Fruit fly (Drosophila melanogaster): Measurements from ENCODE around the gene CG7191.
A peak's percentile ranks its signal among the peaks of the same experiment; 100 is the strongest.

CG7191 gene

DNA sequence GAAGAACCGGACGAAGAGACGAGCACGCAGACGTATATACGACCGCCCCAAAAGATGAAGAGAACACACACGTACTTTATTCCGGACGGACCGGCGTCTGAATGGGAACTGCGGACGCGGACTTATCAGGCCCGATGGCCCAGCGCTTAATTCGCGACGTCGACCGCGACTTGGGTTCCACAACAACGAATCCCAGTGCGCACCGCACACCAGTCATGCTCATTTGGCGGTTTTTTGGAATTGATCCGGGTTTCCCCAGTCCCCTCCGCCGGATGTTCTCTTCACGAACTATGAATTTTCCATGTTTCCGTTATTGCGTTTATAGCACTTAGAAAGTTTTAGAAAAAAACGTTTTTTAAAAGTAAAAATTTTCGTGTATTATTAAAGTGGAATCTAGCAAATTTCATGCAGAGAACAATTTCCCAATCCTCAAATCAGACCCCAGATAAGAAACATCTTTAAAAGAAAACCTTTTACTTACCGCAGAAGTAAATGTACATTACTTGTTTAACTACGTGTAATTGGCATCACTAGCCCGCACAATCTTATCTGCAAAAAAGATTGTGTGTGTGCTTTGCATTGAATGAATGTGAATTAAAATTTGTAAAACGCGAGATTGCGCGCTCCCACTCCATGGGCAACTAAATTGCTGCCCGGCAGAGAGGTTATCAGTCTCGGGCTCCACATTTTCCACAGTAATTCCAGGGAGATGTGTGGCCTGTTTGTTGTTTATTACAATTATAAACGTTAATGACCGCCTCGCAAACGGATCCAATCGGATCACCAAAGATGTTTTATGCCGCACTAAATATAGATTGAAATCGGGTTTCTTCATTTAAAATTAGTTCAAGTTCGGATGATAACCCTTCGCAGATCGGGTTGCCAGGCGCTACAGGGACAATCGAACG, 23.3 kb downstream of the CG7191 start, which contains the start of gene CG7149:
Gene CG7149, minus strand, starts transcription at position 110 of the 908 bp plus-strand sequence.
- no peak for TF ChIP-seq ey (GFP tag; optimal IDR thresholded peaks at IDR 0.05)
- TF ChIP-seq usp (GFP tag; optimal IDR thresholded peaks at IDR 0.05): no peak
- TF ChIP-seq fru (GFP tag; optimal IDR thresholded peaks at IDR 0.05): peak; percentile 82
- TF ChIP-seq Myc (optimal IDR thresholded peaks at IDR 0.05): peak; percentile 92
- TF ChIP-seq rgr (GFP tag; optimal IDR thresholded peaks at IDR 0.05): peak; percentile 27
- TF ChIP-seq Hnf4 (GFP tag; optimal IDR thresholded peaks at IDR 0.05): peak; percentile 16
- peak; percentile 37 for TF ChIP-seq OdsH (GFP tag; optimal IDR thresholded peaks at IDR 0.05)
- TF ChIP-seq jim (GFP tag; optimal IDR thresholded peaks at IDR 0.05): no peak
- TF ChIP-seq N (GFP tag; optimal IDR thresholded peaks at IDR 0.05): no peak
- TF ChIP-seq brk (GFP tag; optimal IDR thresholded peaks at IDR 0.05): no peak
- peak; percentile 78 for TF ChIP-seq Dif (GFP tag; optimal IDR thresholded peaks at IDR 0.05; ENCODE audit: partially characterized antibody)
- TF ChIP-seq Abd-B (GFP tag; optimal IDR thresholded peaks at IDR 0.05): no peak
- no peak for TF ChIP-seq Jra (GFP tag; optimal IDR thresholded peaks at IDR 0.05)
- peak; percentile 56 for TF ChIP-seq br (GFP tag; optimal IDR thresholded peaks at IDR 0.05)
- no peak for TF ChIP-seq Dfd (GFP tag; optimal IDR thresholded peaks at IDR 0.05)
- no peak for TF ChIP-seq lola (GFP tag; optimal IDR thresholded peaks at IDR 0.05)
- peak; percentile 36 for TF ChIP-seq h (GFP tag; optimal IDR thresholded peaks at IDR 0.05)
- TF ChIP-seq dl (GFP tag; optimal IDR thresholded peaks at IDR 0.05; ENCODE audit: insufficient read depth in 1 of 2, partially characterized antibody in 2 of 2): peak; percentile 46 to 68
- TF ChIP-seq Hr78 (GFP tag; optimal IDR thresholded peaks at IDR 0.05): no peak
- TF ChIP-seq dmrt93B (GFP tag; optimal IDR thresholded peaks at IDR 0.05): no peak
- no peak for TF ChIP-seq Vsx2 (GFP tag; optimal IDR thresholded peaks at IDR 0.05; ENCODE audit: partially characterized antibody)
- peak; percentile 55 for TF ChIP-seq woc (GFP tag; optimal IDR thresholded peaks at IDR 0.05)
- no peak for TF ChIP-seq sage (GFP tag; optimal IDR thresholded peaks at IDR 0.05)
- no peak for TF ChIP-seq Mio (GFP tag; optimal IDR thresholded peaks at IDR 0.05)
- TF ChIP-seq Sp1 (GFP tag; optimal IDR thresholded peaks at IDR 0.05): peak; percentile 46
- TF ChIP-seq CG32264 (GFP tag; optimal IDR thresholded peaks at IDR 0.05): no peak
- TF ChIP-seq pan (optimal IDR thresholded peaks at IDR 0.05): no peak
- peak; percentile 34 for TF ChIP-seq psq (GFP tag; optimal IDR thresholded peaks at IDR 0.05)
- TF ChIP-seq foxo (GFP tag; optimal IDR thresholded peaks at IDR 0.05): peak in 1 of 2 experiments; percentile 42
- no peak for TF ChIP-seq CrebA (GFP tag; optimal IDR thresholded peaks at IDR 0.05; ENCODE audit: borderline replicate concordance)
- TF ChIP-seq tai (GFP tag; optimal IDR thresholded peaks at IDR 0.05): no peak
- TF ChIP-seq GATAd (GFP tag; optimal IDR thresholded peaks at IDR 0.05): no peak
- no peak for TF ChIP-seq CG9705 (GFP tag; optimal IDR thresholded peaks at IDR 0.05)
- TF ChIP-seq Hr83 (GFP tag; optimal IDR thresholded peaks at IDR 0.05; ENCODE audit: poor library complexity, severe bottlenecking): peak; percentile 61
- TF ChIP-seq Rel (GFP tag; optimal IDR thresholded peaks at IDR 0.05): no peak
- TF ChIP-seq Rel (tag; optimal IDR thresholded peaks at IDR 0.05): peak; percentile 12
- no peak for TF ChIP-seq sv (GFP tag; optimal IDR thresholded peaks at IDR 0.05)
- TF ChIP-seq HLH106 (tag; optimal IDR thresholded peaks at IDR 0.05): peak; percentile 37
- TF ChIP-seq dsf (GFP tag; optimal IDR thresholded peaks at IDR 0.05; ENCODE audit: borderline replicate concordance): no peak

DNA sequence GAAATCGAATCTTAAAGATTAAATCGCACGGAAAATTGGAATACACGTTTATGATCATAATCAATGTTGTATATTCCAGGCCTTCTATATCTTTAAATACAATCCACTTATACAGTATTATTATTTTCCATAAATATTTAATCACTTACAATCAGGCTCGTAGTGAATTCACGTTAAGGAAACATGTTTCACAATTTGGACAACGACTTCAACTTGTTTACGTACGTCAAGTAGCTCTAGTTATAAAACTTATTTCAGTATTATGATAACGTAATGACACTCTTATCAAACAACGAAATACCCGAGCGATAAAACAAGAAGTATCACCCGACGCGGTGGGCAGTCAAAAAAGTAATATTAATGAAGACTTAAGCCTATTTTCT, 23.9 kb downstream of the CG7191 start:
- no peak for TF ChIP-seq Sp1 (GFP tag; optimal IDR thresholded peaks at IDR 0.05)
- TF ChIP-seq sage (GFP tag; optimal IDR thresholded peaks at IDR 0.05): no peak
- no peak for TF ChIP-seq Jra (GFP tag; optimal IDR thresholded peaks at IDR 0.05)
- TF ChIP-seq Hr83 (GFP tag; optimal IDR thresholded peaks at IDR 0.05; ENCODE audit: poor library complexity, severe bottlenecking): no peak
- no peak for TF ChIP-seq usp (GFP tag; optimal IDR thresholded peaks at IDR 0.05)
- TF ChIP-seq tai (GFP tag; optimal IDR thresholded peaks at IDR 0.05): no peak
- no peak for TF ChIP-seq Rel (GFP tag; optimal IDR thresholded peaks at IDR 0.05)
- TF ChIP-seq Rel (tag; optimal IDR thresholded peaks at IDR 0.05): no peak
